Worm (Caenorhabditis elegans) whole organism, L4 larva: ENCODE results near the gene T24E12.3.

Experiments
- ZK546.5 ChIP-seq, 2 experiments: sonication (generic microtip); optimal IDR thresholded peaks; 2 replicates each; lab custom pipeline; 2017; ENCODE audit warnings: missing biosample characterization in 2 of 2, missing genetic modification characterization in 2 of 2
- dmd-8 ChIP-seq: fragments of 200-800 bp; sonication (Bioruptor generic); IDR thresholded peaks from 2 replicates; pipeline ENCODE4 v1.3.6; 2022; ENCODE audit warnings: missing genetic modification characterization, missing compliant biosample characterization
- jun-1 ChIP-seq: fragments of 150-350 bp; optimal IDR thresholded peaks from 2 replicates; lab custom pipeline; 2014; ENCODE audit warnings: missing biosample characterization, missing genetic modification reagents, missing genetic modification characterization
- skn-1 ChIP-seq: fragments of 150-350 bp; optimal IDR thresholded peaks from 2 replicates; lab custom pipeline; 2014; ENCODE audit warnings: missing biosample characterization, missing genetic modification characterization
- snpc-4 ChIP-seq: fragments of 150-350 bp; optimal IDR thresholded peaks from 2 replicates; lab custom pipeline; 2014; ENCODE audit warnings: missing biosample characterization, missing genetic modification characterization
- ztf-11 ChIP-seq: fragments of 150-350 bp; optimal IDR thresholded peaks from 2 replicates; lab custom pipeline; 2014; ENCODE audit warnings: missing biosample characterization, missing genetic modification characterization

DNA sequence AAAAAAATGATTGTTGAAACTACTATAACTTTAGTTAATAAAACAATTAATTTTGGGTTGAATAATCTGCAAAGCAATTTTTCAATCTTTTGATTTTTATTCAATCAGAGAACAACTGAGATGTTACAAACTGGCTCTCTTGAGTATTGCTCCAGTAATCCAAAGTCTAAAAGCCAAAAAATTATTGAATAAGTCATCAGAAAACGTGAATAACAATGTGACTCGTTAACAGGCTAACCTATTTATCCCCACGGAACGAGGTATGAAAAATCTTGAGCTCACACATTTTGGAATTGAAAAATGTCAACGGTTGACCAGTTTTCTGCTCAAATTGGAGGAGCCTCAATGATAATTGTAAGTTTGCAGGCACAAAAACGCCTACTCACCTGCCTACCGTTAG lies 18.3 kb upstream of the T24E12.3 start, which contains the start of gene srx-111:
- no peak for TF ChIP-seq dmd-8 (GFP tag; lab: Robert Waterston, UW)
- TF ChIP-seq ztf-11 (tag; lab: Kevin White, UChicago) = no peak
- TF ChIP-seq skn-1 = no peak
- no peak for TF ChIP-seq ZK546.5 (tag; optimal IDR thresholded peaks at IDR 0.05; lab: Kevin White, UChicago)
- no peak for TF ChIP-seq jun-1 (tag; lab: Kevin White, UChicago)
- TF ChIP-seq snpc-4 (tag; lab: Kevin White, UChicago) = no peak
